Worm (Caenorhabditis elegans) whole organism, late embryonic: ENCODE data around the gene R07B7.6.

Experiments used
- F13H6.1 ChIP-seq: sonication (generic microtip); optimal IDR thresholded peaks from 2 replicates; lab custom pipeline; 2016; ENCODE audit warnings: missing genetic modification characterization, missing compliant biosample characterization
- K09A11.1 ChIP-seq: sonication (generic microtip); optimal IDR thresholded peaks from 2 replicates; lab custom pipeline; 2017; ENCODE audit warnings: antibody characterized with exemption, mild to moderate bottlenecking, missing genetic modification characterization, missing compliant biosample characterization; ENCODE audit not compliant: insufficient read depth
- ama-1 ChIP-seq: fragments of 150-350 bp; optimal IDR thresholded peaks from 2 replicates; lab custom pipeline; 2014
- ceh-9 ChIP-seq: sonication (generic microtip); optimal IDR thresholded peaks from 2 replicates; lab custom pipeline; 2016; ENCODE audit warnings: mild to moderate bottlenecking, missing genetic modification characterization, inconsistent platforms, missing compliant biosample characterization
- fkh-10 ChIP-seq: fragments of 150-350 bp; optimal IDR thresholded peaks from 2 replicates; lab custom pipeline; 2014; ENCODE audit warnings: missing biosample characterization, missing genetic modification reagents, missing genetic modification characterization
- nhr-11 ChIP-seq: fragments of 150-350 bp; optimal IDR thresholded peaks from 2 replicates; lab custom pipeline; 2014; ENCODE audit warnings: missing biosample characterization, missing genetic modification characterization
- pag-3 ChIP-seq: sonication (generic microtip); optimal IDR thresholded peaks from 2 replicates; lab custom pipeline; 2016; ENCODE audit warnings: missing compliant biosample characterization, missing genetic modification characterization, borderline replicate concordance
- pros-1 ChIP-seq: fragments of 150-350 bp; optimal IDR thresholded peaks from 2 replicates; lab custom pipeline; 2014; ENCODE audit warnings: missing biosample characterization, missing genetic modification reagents, missing genetic modification characterization
- ref-2 ChIP-seq: sonication (generic microtip); optimal IDR thresholded peaks from 2 replicates; lab custom pipeline; 2016; ENCODE audit warnings: missing genetic modification characterization, missing compliant biosample characterization
- syd-9 ChIP-seq: sonication (generic microtip); optimal IDR thresholded peaks from 2 replicates; lab custom pipeline; 2016; ENCODE audit warnings: mild to moderate bottlenecking, missing genetic modification characterization, moderate library complexity, missing compliant biosample characterization

DNA sequence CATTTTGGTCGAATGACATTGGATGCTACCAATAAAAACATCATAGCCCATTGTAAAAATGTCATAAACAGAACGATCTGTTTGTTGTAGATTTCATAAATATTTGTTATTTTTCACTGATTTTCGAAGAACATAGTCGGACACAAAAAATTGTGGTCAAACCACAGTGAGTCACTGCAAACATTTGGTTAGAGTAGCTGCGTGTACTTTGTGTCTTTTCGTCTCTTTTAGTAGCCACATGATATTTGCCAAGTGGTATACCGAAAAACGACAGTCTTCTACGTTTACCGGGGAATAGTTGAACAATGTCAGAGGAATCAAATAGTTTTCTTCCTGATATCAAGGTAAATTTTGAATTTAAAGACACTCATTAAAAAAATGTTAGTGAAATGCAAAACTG lies 17.0 kb upstream of the R07B7.6 start, which contains the start of gene nhr-206:
- TF ChIP-seq syd-9: no peak
- TF ChIP-seq F13H6.1 (tag; lab: Kevin White, UChicago): no peak
- no peak for TF ChIP-seq ceh-9 (tag; lab: Kevin White, UChicago)
- no peak for TF ChIP-seq ama-1
- no peak for TF ChIP-seq ref-2 (tag; lab: Kevin White, UChicago)
- no peak for TF ChIP-seq fkh-10 (GFP tag; lab: Kevin White, UChicago)
- TF ChIP-seq pag-3 (tag; lab: Kevin White, UChicago): no peak
- no peak for TF ChIP-seq K09A11.1
- no peak for TF ChIP-seq pros-1 (tag; lab: Kevin White, UChicago)
- no peak for TF ChIP-seq nhr-11 (tag; lab: Kevin White, UChicago)
